Fruit fly (Drosophila melanogaster) whole organism, wandering third instar larva: ENCODE results near the gene CG31821.
A peak's percentile ranks its signal among the peaks of the same experiment; 100 is the strongest.

Source experiments
- OdsH ChIP-seq: fragments of 200-800 bp; sonication (Bioruptor generic); optimal IDR thresholded peaks from 2 replicates; lab custom pipeline; 2016; ENCODE audit warnings: missing biosample characterization, mild to moderate bottlenecking, missing genetic modification characterization
- h ChIP-seq: fragments of 200-800 bp; sonication (Bioruptor generic); optimal IDR thresholded peaks from 3 replicates; lab custom pipeline; 2016; ENCODE audit warnings: missing biosample characterization, mild to moderate bottlenecking, missing genetic modification characterization
- psq ChIP-seq: fragments of 200-800 bp; sonication (Bioruptor generic); optimal IDR thresholded peaks from 3 replicates; lab custom pipeline; 2017; ENCODE audit warnings: missing biosample characterization, mild to moderate bottlenecking, missing genetic modification characterization, moderate library complexity

DNA sequence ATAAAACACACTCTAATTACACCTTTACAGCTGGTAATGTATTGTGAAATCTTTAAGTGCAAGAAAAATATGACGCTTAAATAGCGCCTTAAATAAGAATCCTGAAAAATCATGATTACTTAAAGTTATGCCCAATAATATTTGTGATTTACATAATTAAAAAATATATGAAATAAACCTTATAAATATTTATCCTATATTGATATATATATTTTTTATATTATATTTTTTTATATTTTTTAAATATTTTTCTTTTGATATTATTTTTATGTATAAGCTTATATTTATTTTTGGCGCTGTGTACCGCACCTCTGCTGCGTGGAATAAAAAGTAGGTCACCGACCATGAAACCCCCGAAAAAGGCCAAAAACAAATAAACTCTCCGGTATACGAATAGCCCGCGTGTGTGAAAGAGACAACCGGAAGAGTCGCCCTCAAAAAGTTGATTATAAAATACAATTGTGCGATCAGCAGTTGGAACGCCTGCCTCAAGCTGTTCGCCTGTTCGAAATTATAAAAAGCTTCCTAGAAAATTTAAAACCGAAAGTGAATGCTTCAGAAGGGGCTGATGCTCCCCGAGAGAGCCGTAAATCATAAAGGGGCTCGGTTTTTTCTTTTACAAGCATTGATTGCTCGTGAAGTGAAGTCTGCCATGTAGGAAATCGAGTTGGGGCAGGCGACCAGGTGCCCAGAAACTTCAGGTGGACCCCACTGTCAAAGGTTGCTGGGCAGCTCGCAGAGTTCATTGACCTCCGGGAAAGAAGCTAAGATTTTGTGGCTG is 6.5 kb upstream of the CG31821 start:
- TF ChIP-seq h: peak; percentile 35
- TF ChIP-seq psq (GFP tag; lab: Kevin White, UChicago): no peak
- TF ChIP-seq OdsH: no peak
